Worm (Caenorhabditis elegans) whole organism, L4/young adult: ENCODE data around the gene T11F8.1.

Experiments used
- dao-5 ChIP-seq: sonication (generic microtip); optimal IDR thresholded peaks from 2 replicates; lab custom pipeline; 2016; ENCODE audit warnings: missing genotype, missing genetic modification characterization, moderate library complexity, missing compliant biosample characterization
- him-1 ChIP-seq: sonication (generic microtip); optimal IDR thresholded peaks from 2 replicates; lab custom pipeline; 2016; ENCODE audit warnings: missing genotype, missing genetic modification reagents, missing genetic modification characterization, missing compliant biosample characterization

- TF ChIP-seq dao-5 (tag; lab: Kevin White, UChicago) (no peak), him-1 (tag; lab: Kevin White, UChicago) (no peak)
These were observed 26.7 kb upstream of the T11F8.1 start, which contains the start of gene Y4C6A.4 for ce11 chrIV:5452667-5453066.
